Fruit fly (Drosophila melanogaster): ENCODE results near the gene CG9040.

CG9040 gene

DNA sequence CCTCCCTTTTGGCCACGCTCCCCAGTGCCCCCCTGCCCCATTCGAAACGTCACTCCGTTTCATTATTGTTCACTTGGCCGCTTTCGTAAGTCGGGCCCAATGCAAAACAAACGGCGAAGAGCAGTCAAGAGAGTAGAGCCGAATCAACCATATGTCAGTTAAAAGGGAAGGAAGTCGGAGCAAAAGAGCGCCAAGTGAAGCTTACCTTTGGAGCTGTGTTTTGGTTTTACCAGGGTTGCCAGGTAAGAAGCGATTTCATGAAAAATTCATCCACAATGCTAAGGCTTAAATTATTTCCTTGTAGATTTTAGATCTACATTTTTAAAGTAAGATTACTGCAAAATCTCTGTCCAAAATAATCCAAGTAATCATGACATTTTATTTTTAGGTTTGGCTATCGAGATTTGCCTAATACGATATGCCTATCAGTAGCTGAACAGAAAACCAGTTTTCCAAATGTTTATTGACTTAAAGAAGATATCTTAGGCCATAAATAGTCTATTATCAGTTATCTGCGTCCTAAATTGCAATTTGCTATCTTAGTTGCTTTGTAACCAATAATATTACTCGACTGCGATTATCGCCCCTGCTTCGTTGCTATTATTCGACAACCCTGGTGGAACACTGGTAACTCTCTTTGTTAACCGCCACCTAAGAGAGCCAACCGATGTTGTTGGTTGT lies 49.1 kb upstream of the CG9040 start (continued):
- TF ChIP-seq Lpt (GFP tag; optimal IDR thresholded peaks at IDR 0.05): no peak
- TF ChIP-seq btn (GFP tag; optimal IDR thresholded peaks at IDR 0.05): peak; percentile 88
- peak; percentile 73 for TF ChIP-seq CG13123 (GFP tag; optimal IDR thresholded peaks at IDR 0.05)
- TF ChIP-seq CG16863 (GFP tag; optimal IDR thresholded peaks at IDR 0.05): peak; percentile 90
- peak; percentile 98 for TF ChIP-seq Ets65A (GFP tag)
- TF ChIP-seq chn (GFP tag; optimal IDR thresholded peaks at IDR 0.05): peak; percentile 76
- peak; percentile 94 for TF ChIP-seq CG3281 (GFP tag; optimal IDR thresholded peaks at IDR 0.05)
- peak; percentile 77 for TF ChIP-seq dm (GFP tag; optimal IDR thresholded peaks at IDR 0.05)
- TF ChIP-seq nau (GFP tag; optimal IDR thresholded peaks at IDR 0.05): peak; percentile 90
- no peak for TF ChIP-seq oc (tag; optimal IDR thresholded peaks at IDR 0.05)
- peak; percentile 86 for TF ChIP-seq CG18476 (GFP tag; optimal IDR thresholded peaks at IDR 0.05)
- peak; percentile 69 for TF ChIP-seq HmgZ (tag; optimal IDR thresholded peaks at IDR 0.05)
- peak in 1 of 3 experiments; percentile 91 for TF ChIP-seq lola (GFP tag; optimal IDR thresholded peaks at IDR 0.05)
- peak; percentile 41 for TF ChIP-seq CG7987 (GFP tag; optimal IDR thresholded peaks at IDR 0.05)
- no peak for TF ChIP-seq wek (GFP tag; optimal IDR thresholded peaks at IDR 0.05)
- TF ChIP-seq CG7271 (tag; optimal IDR thresholded peaks at IDR 0.05): no peak
- no peak for TF ChIP-seq zf30C (GFP tag; optimal IDR thresholded peaks at IDR 0.05)
- peak; percentile 35; the same call in 1 of the 2 replicates for TF ChIP-seq CG11247 (GFP tag; IDR thresholded peaks at IDR 0.05)
- TF ChIP-seq klu (GFP tag; IDR thresholded peaks at IDR 0.05): peak; percentile 74; the same call in 1 of the 2 replicates
- peak; percentile 91 for TF ChIP-seq Fer1 (GFP tag; optimal IDR thresholded peaks at IDR 0.05)
- TF ChIP-seq nerfin-1 (tag; optimal IDR thresholded peaks at IDR 0.05): peak; percentile 90
- peak; percentile 77 for TF ChIP-seq tgo (GFP tag; IDR thresholded peaks at IDR 0.05)
- no peak for TF ChIP-seq Opbp (GFP tag; IDR thresholded peaks at IDR 0.05; ENCODE audit: partially characterized antibody)
- TF ChIP-seq crp (GFP tag; optimal IDR thresholded peaks at IDR 0.05): peak in 1 of 2 experiments; percentile 48
- peak; percentile 63 for TF ChIP-seq CG4617 (GFP tag; optimal IDR thresholded peaks at IDR 0.05; ENCODE audit: borderline replicate concordance)
- TF ChIP-seq otp (GFP tag; IDR thresholded peaks at IDR 0.05): no peak
- peak; percentile 87 for TF ChIP-seq Ssrp (tag; optimal IDR thresholded peaks at IDR 0.05)
- TF ChIP-seq yki (optimal IDR thresholded peaks at IDR 0.05): no peak
- TF ChIP-seq CG4424 (GFP tag; optimal IDR thresholded peaks at IDR 0.05): peak; percentile 92
- peak; percentile 66 for TF ChIP-seq CG9876 (GFP tag; optimal IDR thresholded peaks at IDR 0.05)
- TF ChIP-seq sr (GFP tag; IDR thresholded peaks at IDR 0.05): no peak
- TF ChIP-seq Bteb2 (GFP tag; optimal IDR thresholded peaks at IDR 0.05): peak; percentile 91
- no peak; the same call in 1 of the 2 replicates for TF ChIP-seq Ravus (GFP tag; IDR thresholded peaks at IDR 0.05)
- TF ChIP-seq Med (GFP tag): peak; percentile 95
- TF ChIP-seq gro (GFP tag; optimal IDR thresholded peaks at IDR 0.05): peak; percentile 92
- peak; percentile 75 for TF ChIP-seq CG33213 (GFP tag; optimal IDR thresholded peaks at IDR 0.05)
- TF ChIP-seq mld (GFP tag; IDR thresholded peaks at IDR 0.05; ENCODE audit: partially characterized antibody): no peak
- peak; percentile 59; the same call in 2 of the 3 replicates for TF ChIP-seq CG11093 (GFP tag; IDR thresholded peaks at IDR 0.05)
- TF ChIP-seq zen (tag; optimal IDR thresholded peaks at IDR 0.05): peak; percentile 48
- TF ChIP-seq kah (GFP tag; optimal IDR thresholded peaks at IDR 0.05): peak; percentile 79
- TF ChIP-seq cg (GFP tag; optimal IDR thresholded peaks at IDR 0.05): no peak
- TF ChIP-seq jigr1 (GFP tag; IDR thresholded peaks at IDR 0.05): peak; percentile 38; the same call in 1 of the 3 replicates
- TF ChIP-seq Hr3 (GFP tag; optimal IDR thresholded peaks at IDR 0.05): peak; percentile 87
- peak; percentile 90 for TF ChIP-seq CG17829 (tag; optimal IDR thresholded peaks at IDR 0.05)
- TF ChIP-seq CG16779 (GFP tag; IDR thresholded peaks at IDR 0.05): no peak
- TF ChIP-seq CG10366 (GFP tag; IDR thresholded peaks at IDR 0.05): no peak; the same call in 1 of the 2 replicates
- no peak for TF ChIP-seq Jarid2 (GFP tag; optimal IDR thresholded peaks at IDR 0.05)
- no peak for TF ChIP-seq Meics (GFP tag; optimal IDR thresholded peaks at IDR 0.05)
- no peak; the same call in none of the 2 replicates for TF ChIP-seq wor (GFP tag; IDR thresholded peaks at IDR 0.05)
